Fruit fly (Drosophila melanogaster): ENCODE data around the gene Ccp84Ae.

Ccp84Ae gene

DNA sequence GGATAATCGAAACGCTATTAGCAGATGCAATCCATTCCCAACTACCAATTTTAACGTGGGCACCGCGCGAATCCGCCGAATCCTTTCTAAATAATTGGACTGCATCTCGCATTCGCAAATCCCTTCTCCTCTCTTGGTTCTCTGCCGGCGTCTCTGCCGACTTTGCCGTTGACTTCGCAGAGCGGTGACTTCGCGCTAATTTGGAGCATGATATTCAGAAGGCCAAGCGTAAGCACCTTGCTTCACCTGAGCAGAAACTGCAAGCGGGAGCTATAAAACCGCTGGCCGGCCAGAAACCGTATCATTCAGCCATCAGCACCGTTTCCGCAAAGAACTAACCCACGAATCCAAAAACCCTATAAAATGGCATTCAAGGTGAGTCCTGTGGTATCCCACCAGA lies 12.2 kb upstream of the Ccp84Ae start, which contains the start of gene Ccp84Aa:
Gene Ccp84Aa, plus strand, starts transcription at position 301 of the 400 bp plus-strand sequence.
- no peak for TF ChIP-seq usp (GFP tag; optimal IDR thresholded peaks at IDR 0.05)

DNA sequence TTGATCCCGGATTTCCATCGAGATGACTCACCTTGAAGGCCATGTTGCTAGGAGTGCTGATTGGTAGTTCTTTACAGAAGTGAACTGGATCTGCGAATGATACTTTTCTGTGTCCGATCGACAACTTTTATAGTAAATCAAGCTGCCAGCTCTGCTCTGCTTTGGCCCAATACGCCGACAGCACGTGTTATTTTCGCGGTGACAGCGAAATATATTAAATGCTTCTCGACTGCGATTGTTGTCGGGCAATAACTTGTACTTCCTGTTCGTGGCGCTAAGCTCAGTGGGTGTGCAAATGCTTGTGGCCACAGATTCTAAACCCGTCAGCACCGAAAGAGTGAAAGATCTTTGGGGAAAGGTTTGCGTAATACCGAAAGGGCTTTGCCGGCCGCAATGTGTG lies 11.2 kb upstream of the Ccp84Ae start, which contains the start of gene Ccp84Ab:
Gene Ccp84Ab, minus strand, starts transcription at position 101 of the 400 bp plus-strand sequence.
- no peak for TF ChIP-seq woc (GFP tag; optimal IDR thresholded peaks at IDR 0.05)
- TF ChIP-seq N (GFP tag; optimal IDR thresholded peaks at IDR 0.05), result no peak
- TF ChIP-seq sage (GFP tag; optimal IDR thresholded peaks at IDR 0.05), result no peak
- no peak for TF ChIP-seq Hnf4 (GFP tag; optimal IDR thresholded peaks at IDR 0.05)
- TF ChIP-seq Dif (GFP tag; optimal IDR thresholded peaks at IDR 0.05; ENCODE audit: partially characterized antibody), result no peak
- TF ChIP-seq pan (optimal IDR thresholded peaks at IDR 0.05), result no peak
- TF ChIP-seq rgr (GFP tag; optimal IDR thresholded peaks at IDR 0.05), result no peak
- TF ChIP-seq psq (GFP tag; optimal IDR thresholded peaks at IDR 0.05), result no peak
- no peak for TF ChIP-seq tai (GFP tag; optimal IDR thresholded peaks at IDR 0.05)
- no peak for TF ChIP-seq br (GFP tag; optimal IDR thresholded peaks at IDR 0.05)
- no peak for TF ChIP-seq CrebA (GFP tag; optimal IDR thresholded peaks at IDR 0.05; ENCODE audit: borderline replicate concordance)
- TF ChIP-seq CG32264 (GFP tag; optimal IDR thresholded peaks at IDR 0.05), result no peak
- TF ChIP-seq sv (GFP tag; optimal IDR thresholded peaks at IDR 0.05), result no peak

DNA sequence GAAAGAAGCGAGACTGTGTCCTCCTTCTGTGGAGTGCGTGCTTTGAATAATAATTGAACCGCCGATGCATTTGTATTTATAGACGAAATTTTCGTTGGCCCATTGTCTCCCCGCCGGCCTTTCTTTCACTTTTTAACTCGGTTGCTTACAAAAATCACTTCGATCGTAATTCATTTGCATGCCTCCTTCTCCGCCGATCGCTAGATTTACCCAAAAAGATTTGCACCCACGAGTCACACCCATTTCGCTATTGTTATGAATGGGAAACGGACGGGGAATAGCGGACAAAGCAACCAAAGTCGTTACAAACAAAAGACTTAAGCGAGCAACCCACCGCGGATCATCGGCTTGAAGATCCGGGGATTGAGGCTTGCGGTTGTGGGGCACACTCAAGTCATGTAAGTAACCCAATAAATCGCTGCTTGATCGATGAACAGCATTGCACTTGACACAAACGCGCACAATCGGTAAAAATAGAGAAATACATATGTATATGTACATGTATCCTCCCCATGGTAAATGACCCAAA lies 4.7 kb upstream of the Ccp84Ae start, which contains the start of gene Ccp84Ac:
Gene Ccp84Ac, minus strand, starts transcription at position 51 of the 529 bp plus-strand sequence.
- TF ChIP-seq sv (GFP tag; optimal IDR thresholded peaks at IDR 0.05) (no peak), N (GFP tag; optimal IDR thresholded peaks at IDR 0.05) (no peak), Sp1 (GFP tag; optimal IDR thresholded peaks at IDR 0.05) (no peak), Mio (GFP tag; optimal IDR thresholded peaks at IDR 0.05) (no peak), psq (GFP tag; optimal IDR thresholded peaks at IDR 0.05) (no peak), h (GFP tag; optimal IDR thresholded peaks at IDR 0.05) (no peak), Myc (optimal IDR thresholded peaks at IDR 0.05) (no peak), brk (GFP tag; optimal IDR thresholded peaks at IDR 0.05) (no peak), lola (GFP tag; optimal IDR thresholded peaks at IDR 0.05) (no peak), Jra (GFP tag; optimal IDR thresholded peaks at IDR 0.05) (no peak), Hr78 (GFP tag; optimal IDR thresholded peaks at IDR 0.05) (no peak), usp (GFP tag; optimal IDR thresholded peaks at IDR 0.05) (no peak), CG9705 (GFP tag; optimal IDR thresholded peaks at IDR 0.05) (no peak), tai (GFP tag; optimal IDR thresholded peaks at IDR 0.05) (no peak), Abd-B (GFP tag; optimal IDR thresholded peaks at IDR 0.05) (no peak)

DNA sequence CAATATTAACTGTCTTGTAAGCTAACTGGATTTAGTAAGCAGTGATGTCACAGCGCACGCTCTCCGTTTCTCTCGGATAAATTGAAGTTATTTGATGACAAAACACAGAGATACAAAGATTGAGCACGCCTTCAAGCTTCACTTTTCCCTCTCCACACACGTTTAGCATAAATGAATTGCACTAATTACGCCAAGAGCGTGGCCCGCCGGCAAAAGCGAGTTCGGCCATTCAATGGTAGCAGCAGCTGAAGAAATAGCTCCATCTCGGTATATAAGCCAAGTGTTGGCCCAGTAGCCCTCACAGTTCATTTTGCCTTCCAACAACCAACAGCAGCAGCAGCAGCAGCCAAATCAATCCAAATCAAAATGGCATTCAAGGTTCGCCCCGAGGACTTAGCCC lies 874 bp upstream of the Ccp84Ae start, which contains the start of gene Ccp84Ad:
Gene Ccp84Ad, plus strand, starts transcription at position 301 of the 400 bp plus-strand sequence.
- TF ChIP-seq sv (GFP tag; optimal IDR thresholded peaks at IDR 0.05) (no peak), psq (GFP tag; optimal IDR thresholded peaks at IDR 0.05) (no peak)

DNA sequence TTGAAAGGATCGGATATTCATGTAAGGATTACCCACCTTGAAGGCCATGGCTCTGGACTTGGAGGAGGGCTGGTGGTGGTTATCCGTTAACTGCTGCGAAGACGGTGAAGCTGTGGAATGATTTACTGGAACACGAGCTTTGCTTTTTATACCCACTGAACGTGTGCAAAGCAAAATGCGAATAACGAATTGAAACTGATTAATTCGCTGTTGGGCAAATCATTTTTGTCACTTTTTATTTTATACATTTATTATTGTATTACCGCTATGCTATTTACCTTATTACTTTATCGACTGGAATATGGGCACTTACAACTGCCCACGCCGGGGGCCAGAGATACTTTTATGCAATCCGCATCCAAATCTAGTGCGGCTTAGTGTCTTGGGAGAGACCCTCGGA lies 1.4 kb downstream of the Ccp84Ae start, which contains the start of gene Ccp84Af:
Gene Ccp84Af, minus strand, starts transcription at position 101 of the 400 bp plus-strand sequence.
- TF ChIP-seq lola (GFP tag; optimal IDR thresholded peaks at IDR 0.05) (no peak), Rel (GFP tag; optimal IDR thresholded peaks at IDR 0.05) (no peak), Rel (tag; optimal IDR thresholded peaks at IDR 0.05) (no peak), woc (GFP tag; optimal IDR thresholded peaks at IDR 0.05) (no peak), OdsH (GFP tag; optimal IDR thresholded peaks at IDR 0.05) (no peak), Dif (GFP tag; optimal IDR thresholded peaks at IDR 0.05; ENCODE audit: partially characterized antibody) (no peak), Abd-B (GFP tag; optimal IDR thresholded peaks at IDR 0.05) (no peak), HLH106 (tag; optimal IDR thresholded peaks at IDR 0.05) (no peak), Vsx2 (GFP tag; optimal IDR thresholded peaks at IDR 0.05; ENCODE audit: partially characterized antibody) (no peak), Mio (GFP tag; optimal IDR thresholded peaks at IDR 0.05) (no peak), usp (GFP tag; optimal IDR thresholded peaks at IDR 0.05) (no peak), Hr83 (GFP tag; optimal IDR thresholded peaks at IDR 0.05; ENCODE audit: poor library complexity, severe bottlenecking) (no peak), Sp1 (GFP tag; optimal IDR thresholded peaks at IDR 0.05) (no peak), Jra (GFP tag; optimal IDR thresholded peaks at IDR 0.05) (no peak), foxo (GFP tag; optimal IDR thresholded peaks at IDR 0.05) (no peak), pan (optimal IDR thresholded peaks at IDR 0.05) (no peak), brk (GFP tag; optimal IDR thresholded peaks at IDR 0.05) (no peak), h (GFP tag; optimal IDR thresholded peaks at IDR 0.05) (no peak)
